Worm (Caenorhabditis elegans) whole organism, early embryonic: Measurements from ENCODE around the gene F44A2.5.

Experiments used
- B0310.2 ChIP-seq: sonication (generic microtip); optimal IDR thresholded peaks from 2 replicates; lab custom pipeline; 2016; ENCODE audit warnings: mild to moderate bottlenecking, missing genetic modification characterization, missing compliant biosample characterization
- F13C5.2 ChIP-seq: sonication (generic microtip); optimal IDR thresholded peaks from 2 replicates; lab custom pipeline; 2017; ENCODE audit warnings: mild to moderate bottlenecking, missing genetic modification characterization, inconsistent platforms, missing compliant biosample characterization
- aly-1 ChIP-seq: sonication (generic microtip); optimal IDR thresholded peaks from 2 replicates; lab custom pipeline; 2016; ENCODE audit warnings: missing genetic modification characterization, missing compliant biosample characterization
- ama-1 ChIP-seq: fragments of 150-350 bp; optimal IDR thresholded peaks from 2 replicates; lab custom pipeline; 2014
- ceh-13 ChIP-seq: fragments of 200-800 bp; sonication (Bioruptor generic); optimal IDR thresholded peaks from 2 replicates; lab custom pipeline; 2018; ENCODE audit warnings: mild to moderate bottlenecking, missing genetic modification characterization, missing compliant biosample characterization
- ceh-36 ChIP-seq: sonication (generic microtip); optimal IDR thresholded peaks from 2 replicates; lab custom pipeline; 2016; ENCODE audit warnings: missing genetic modification characterization, inconsistent platforms, missing compliant biosample characterization
- ets-7 ChIP-seq: sonication (generic microtip); optimal IDR thresholded peaks from 2 replicates; lab custom pipeline; 2016; ENCODE audit warnings: missing genotype, missing genetic modification characterization, missing compliant biosample characterization
- flt-1 ChIP-seq: fragments of 200-800 bp; sonication (Bioruptor generic); IDR thresholded peaks from 2 replicates; pipeline ENCODE4 v1.3.6; 2022; ENCODE audit warnings: missing genetic modification characterization, missing compliant biosample characterization
- hmbx-1 ChIP-seq: sonication (generic microtip); optimal IDR thresholded peaks from 2 replicates; lab custom pipeline; 2016; ENCODE audit warnings: mild to moderate bottlenecking, missing genetic modification characterization, missing compliant biosample characterization
- hmg-4 ChIP-seq: fragments of 200-800 bp; sonication (Bioruptor generic); optimal IDR thresholded peaks from 2 replicates; lab custom pipeline; 2018; ENCODE audit warnings: mild to moderate bottlenecking, missing genetic modification characterization, missing compliant biosample characterization
- hnd-1 ChIP-seq: sonication (generic microtip); optimal IDR thresholded peaks from 2 replicates; lab custom pipeline; 2016; ENCODE audit warnings: missing genetic modification characterization, missing compliant biosample characterization
- pes-1 ChIP-seq: fragments of 200-800 bp; sonication (Bioruptor generic); IDR thresholded peaks from 2 replicates; pipeline ENCODE4 v1.3.6; 2022; ENCODE audit warnings: missing genetic modification reagents, missing genetic modification characterization, missing compliant biosample characterization
- scrt-1 ChIP-seq: fragments of 200-800 bp; sonication (Bioruptor generic); IDR thresholded peaks from 2 replicates; pipeline ENCODE4 v1.3.6; 2022; ENCODE audit warnings: missing genetic modification characterization, missing compliant biosample characterization
- sea-1 ChIP-seq: fragments of 200-800 bp; sonication (Bioruptor generic); conservative IDR thresholded peaks from 2 replicates; pipeline ENCODE4 v1.3.6; 2022; ENCODE audit warnings: missing genetic modification characterization, missing compliant biosample characterization
- tbx-11 ChIP-seq: fragments of 200-800 bp; sonication (Bioruptor generic); IDR thresholded peaks from 2 replicates; pipeline ENCODE4 v1.3.6; 2022; ENCODE audit warnings: missing genetic modification characterization, missing compliant biosample characterization
- tbx-37 ChIP-seq: fragments of 200-800 bp; sonication (Bioruptor generic); conservative IDR thresholded peaks from 2 replicates; pipeline ENCODE4 v1.3.6; 2022; ENCODE audit warnings: missing genetic modification reagents, missing genetic modification characterization, missing compliant biosample characterization
- tra-4 ChIP-seq: sonication (generic microtip); optimal IDR thresholded peaks from 2 replicates; lab custom pipeline; 2017; ENCODE audit warnings: missing genetic modification characterization, missing compliant biosample characterization

F44A2.5 gene

ce11 chrV:9334216-9334615 is 36.8 kb downstream of the F44A2.5 start, which contains the start of gene ucp-4:
Gene ucp-4 (plus strand): TSS chrV:9334298.
- TF ChIP-seq tra-4: no peak
- no peak for TF ChIP-seq sea-1 (GFP tag; lab: Robert Waterston, UW)
- TF ChIP-seq hmbx-1 (tag; lab: Kevin White, UChicago): no peak
- no peak for TF ChIP-seq F13C5.2 (tag; lab: Kevin White, UChicago)
- TF ChIP-seq ceh-13 (GFP tag; lab: Kevin White, UChicago): no peak
- no peak for TF ChIP-seq ama-1 (lab: Kevin White, UChicago)
- TF ChIP-seq tbx-37 (GFP tag; lab: Robert Waterston, UW): no peak
- TF ChIP-seq aly-1 (tag; lab: Kevin White, UChicago): no peak
- no peak for TF ChIP-seq hmg-4 (GFP tag; lab: Kevin White, UChicago)
- no peak for TF ChIP-seq flt-1 (GFP tag; lab: Robert Waterston, UW)
- no peak for TF ChIP-seq pes-1 (GFP tag; lab: Robert Waterston, UW)
- TF ChIP-seq ceh-36 (tag; lab: Kevin White, UChicago): no peak
- no peak for TF ChIP-seq hnd-1 (tag; lab: Kevin White, UChicago)
- no peak for TF ChIP-seq tbx-11 (GFP tag; lab: Robert Waterston, UW)
- no peak for TF ChIP-seq scrt-1 (GFP tag; lab: Robert Waterston, UW)
- no peak for TF ChIP-seq ets-7 (tag; lab: Kevin White, UChicago)
- no peak for TF ChIP-seq B0310.2 (tag; lab: Kevin White, UChicago)

- TF ChIP-seq B0310.2 (tag; lab: Kevin White, UChicago) (no peak), tra-4 (no peak), F13C5.2 (tag; lab: Kevin White, UChicago) (no peak)
Observed at ce11 chrV:9336462-9336861, 39.0 kb downstream of the F44A2.5 start, which contains the start of gene coq-6. Gene coq-6 (plus strand): TSS chrV:9336762.

DNA sequence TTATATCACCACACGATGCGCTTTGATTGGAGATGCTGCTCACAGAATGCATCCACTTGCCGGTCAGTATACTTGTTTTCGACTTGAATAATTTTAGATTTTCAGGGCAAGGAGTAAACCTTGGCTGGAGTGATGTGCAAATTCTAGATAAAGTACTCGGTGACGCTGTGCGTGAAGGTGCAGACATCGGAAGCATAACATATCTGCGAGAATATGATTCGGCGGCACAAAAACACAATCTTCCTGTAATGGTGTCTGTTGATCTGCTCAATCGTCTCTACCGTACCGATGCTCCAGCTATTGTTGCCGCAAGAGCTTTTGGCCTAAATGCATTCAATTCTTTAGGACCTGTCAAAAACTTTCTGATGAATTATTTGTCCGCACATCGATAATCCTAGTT is 41.0 kb downstream of the F44A2.5 start:
- TF ChIP-seq hmbx-1 (tag; lab: Kevin White, UChicago): no peak
- TF ChIP-seq sea-1 (GFP tag; lab: Robert Waterston, UW): 0 out of 2 replicates have a peak, but pooled peaks have one; percentile 12

ce11 chrV:9340318-9340717 is 42.9 kb downstream of the F44A2.5 start:
- TF ChIP-seq tbx-37 (GFP tag; lab: Robert Waterston, UW) (no peak), F13C5.2 (tag; lab: Kevin White, UChicago) (no peak), hmg-4 (GFP tag; lab: Kevin White, UChicago) (no peak), B0310.2 (tag; lab: Kevin White, UChicago) (no peak), flt-1 (GFP tag; lab: Robert Waterston, UW) (no peak)

- peak; percentile 40; the same call in 1 of the 2 replicates for TF ChIP-seq scrt-1 (GFP tag; lab: Robert Waterston, UW)
Observed at ce11 chrV:9341814-9342213, 44.4 kb downstream of the F44A2.5 start.

DNA sequence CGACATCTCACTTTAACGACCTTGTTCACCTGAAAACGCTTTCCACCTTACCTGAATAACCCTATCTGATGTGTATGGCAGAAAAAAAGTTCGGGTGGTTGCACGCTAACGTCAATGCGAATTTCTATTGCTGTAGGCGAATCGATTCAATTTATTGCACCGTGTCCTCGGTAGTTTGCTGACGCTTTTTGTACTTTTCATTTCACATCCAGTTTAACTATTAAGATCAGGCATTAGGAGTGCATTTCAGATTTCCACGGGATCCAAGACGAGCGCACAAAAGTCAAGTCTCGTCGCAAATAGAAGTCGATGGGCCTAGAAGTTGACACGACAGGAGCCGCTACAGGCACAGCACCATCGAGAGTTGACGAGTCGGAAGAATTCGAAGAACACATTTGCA is 44.9 kb downstream of the F44A2.5 start:
- peak; percentile 60; the same call in 1 of the 2 replicates for TF ChIP-seq flt-1 (GFP tag; lab: Robert Waterston, UW)
- TF ChIP-seq sea-1 (GFP tag; lab: Robert Waterston, UW): peak; percentile 62; the same call in 1 of the 2 replicates
- peak; percentile 38; the same call in 1 of the 2 replicates for TF ChIP-seq tbx-11 (GFP tag; lab: Robert Waterston, UW)
- TF ChIP-seq pes-1 (GFP tag; lab: Robert Waterston, UW): peak; percentile 69

DNA sequence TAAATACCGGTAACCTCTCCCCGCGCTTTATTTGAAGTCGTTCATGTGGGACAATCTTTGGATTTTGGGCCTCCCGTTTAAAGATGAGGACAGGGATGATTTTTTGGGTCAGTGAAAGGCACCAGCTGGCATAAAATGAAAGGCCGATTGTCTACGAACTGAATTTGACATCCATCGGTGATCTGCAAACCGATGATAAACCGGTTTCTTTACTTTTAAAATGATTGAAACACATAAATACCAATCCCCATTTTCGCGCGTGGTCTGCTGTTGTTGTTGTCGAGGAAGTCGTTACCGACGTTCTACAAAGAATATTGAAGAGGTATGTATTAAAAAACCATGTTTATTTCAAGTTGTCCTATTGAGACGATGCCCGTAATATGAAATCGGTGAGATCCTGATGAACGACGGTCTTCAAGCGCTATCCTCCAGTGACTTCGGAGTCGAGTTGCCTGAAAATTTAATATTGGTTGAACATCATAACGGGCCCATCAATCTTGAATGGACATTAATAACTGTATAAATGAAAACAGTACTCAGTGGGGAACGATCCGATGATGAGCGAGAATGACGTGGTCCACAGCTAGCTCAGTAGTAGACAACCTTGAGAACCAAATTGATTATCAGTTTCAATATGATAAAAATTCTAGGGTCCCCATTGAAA is 45.7 kb downstream of the F44A2.5 start:
- no peak for TF ChIP-seq scrt-1 (GFP tag; lab: Robert Waterston, UW)
- TF ChIP-seq tbx-11 (GFP tag; lab: Robert Waterston, UW): 0 out of 2 replicates have a peak, but pooled peaks have one; percentile 46
- TF ChIP-seq ama-1 (lab: Kevin White, UChicago): peak; percentile 6
- peak; percentile 56; the same call in 1 of the 2 replicates for TF ChIP-seq pes-1 (GFP tag; lab: Robert Waterston, UW)

ce11 chrV:9343629-9344624 is 46.5 kb downstream of the F44A2.5 start, which contains the start of gene tos-1:
Gene tos-1 (minus strand): TSS chrV:9344203.
- TF ChIP-seq flt-1 (GFP tag; lab: Robert Waterston, UW) (peak; percentile 64), ama-1 (lab: Kevin White, UChicago) (peak; percentile 99), ceh-36 (tag; lab: Kevin White, UChicago) (peak; percentile 70), scrt-1 (GFP tag; lab: Robert Waterston, UW) (0 out of 2 replicates have a peak, but pooled peaks have one; percentile 45), tbx-11 (GFP tag; lab: Robert Waterston, UW) (peak; percentile 62), pes-1 (GFP tag; lab: Robert Waterston, UW) (peak; percentile 68), hnd-1 (tag; lab: Kevin White, UChicago) (peak; percentile 57), F13C5.2 (tag; lab: Kevin White, UChicago) (peak; percentile 98), tbx-37 (GFP tag; lab: Robert Waterston, UW) (no peak), aly-1 (tag; lab: Kevin White, UChicago) (peak; percentile 70), tra-4 (peak; percentile 52), ceh-13 (GFP tag; lab: Kevin White, UChicago) (peak; percentile 38), B0310.2 (tag; lab: Kevin White, UChicago) (peak; percentile 62), ets-7 (tag; lab: Kevin White, UChicago) (peak; percentile 54), hmbx-1 (tag; lab: Kevin White, UChicago) (peak; percentile 66), hmg-4 (GFP tag; lab: Kevin White, UChicago) (peak; percentile 86), sea-1 (GFP tag; lab: Robert Waterston, UW) (peak; percentile 62; the same call in 1 of the 2 replicates)
